Fruit fly (Drosophila melanogaster): ENCODE data around the gene CG10132.
A peak's percentile ranks its signal among the peaks of the same experiment; 100 is the strongest.

DNA sequence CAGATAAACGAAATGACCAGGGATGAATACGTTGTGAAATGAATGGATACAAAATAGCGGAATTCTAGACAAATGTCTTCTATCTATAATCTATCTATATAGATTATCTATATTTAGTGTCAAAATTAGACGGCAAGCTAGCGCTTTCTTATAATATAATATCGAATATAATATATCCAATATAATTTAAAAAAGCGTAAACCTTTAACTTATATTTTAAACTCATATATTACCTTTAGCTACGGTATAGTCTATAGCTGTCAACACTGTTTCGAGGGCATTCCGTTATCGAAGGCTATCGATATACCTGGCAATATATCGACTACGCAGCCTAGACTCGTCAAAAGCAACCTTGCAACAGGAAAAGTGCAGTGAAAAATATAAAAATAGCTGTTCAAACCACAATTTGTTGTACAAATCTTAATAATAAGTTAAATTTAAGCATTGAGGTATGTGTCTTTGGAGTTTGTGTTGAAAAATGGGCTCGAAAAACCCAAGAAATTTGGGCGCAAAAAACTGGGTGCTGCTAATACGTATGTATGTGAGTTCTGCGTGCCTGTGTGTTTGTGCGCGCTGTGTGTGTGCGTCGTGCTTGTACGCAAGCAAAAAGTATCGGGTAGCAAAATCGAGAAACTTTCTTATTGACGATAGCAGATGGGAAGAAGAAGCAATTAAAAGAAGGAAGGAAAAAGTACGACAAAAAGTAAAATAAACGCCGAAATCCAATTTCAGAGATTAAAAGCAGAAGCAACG is 25.5 kb upstream of the CG10132 start, which contains the start of the genes swm and Ctu2:
- no peak for TF ChIP-seq CG4496 (GFP tag; IDR thresholded peaks at IDR 0.05)
- no peak for TF ChIP-seq CG17806 (tag; optimal IDR thresholded peaks at IDR 0.05)
- peak; percentile 56; the same call in 1 of the 2 replicates for TF ChIP-seq CG32121 (GFP tag; IDR thresholded peaks at IDR 0.05)
